Worm (Caenorhabditis elegans) whole organism, midembryonic: Measurements from ENCODE around the gene mltn-7.

Experiments used
- cog-1 ChIP-seq: sonication (generic microtip); optimal IDR thresholded peaks from 2 replicates; lab custom pipeline; 2016; ENCODE audit warnings: missing genetic modification characterization, missing compliant biosample characterization
- flt-1 ChIP-seq: fragments of 200-800 bp; sonication (Bioruptor generic); IDR thresholded peaks from 2 replicates; pipeline ENCODE4 v1.3.6; 2022; ENCODE audit warnings: missing genetic modification characterization, missing compliant biosample characterization
- klf-2 ChIP-seq: fragments of 200-800 bp; sonication (Bioruptor generic); conservative IDR thresholded peaks from 2 replicates; pipeline ENCODE4 v1.3.6; 2022; ENCODE audit warnings: missing genetic modification reagents, missing genetic modification characterization, missing compliant biosample characterization
- med-1 ChIP-seq: sonication (generic microtip); optimal IDR thresholded peaks from 2 replicates; lab custom pipeline; 2017; ENCODE audit warnings: missing genetic modification characterization, mild to moderate bottlenecking, missing compliant biosample characterization, antibody characterized with exemption, missing genetic modification reagents; ENCODE audit not compliant: insufficient read depth
- ref-1 ChIP-seq: fragments of 200-800 bp; sonication (Bioruptor generic); conservative IDR thresholded peaks from 2 replicates; pipeline ENCODE4 v1.3.6; 2022; ENCODE audit warnings: missing genetic modification reagents, missing genetic modification characterization, missing compliant biosample characterization
- tab-1 ChIP-seq: fragments of 200-800 bp; sonication (Bioruptor generic); IDR thresholded peaks from 2 replicates; pipeline ENCODE4 v1.3.6; 2022; ENCODE audit warnings: missing genetic modification characterization, missing compliant biosample characterization
- ztf-23 ChIP-seq: fragments of 200-800 bp; sonication (Bioruptor generic); IDR thresholded peaks from 2 replicates; pipeline ENCODE4 v1.3.6; 2022; ENCODE audit warnings: missing genetic modification reagents, missing genetic modification characterization, missing compliant biosample characterization
- ztf-29 ChIP-seq: fragments of 200-800 bp; sonication (Bioruptor generic); IDR thresholded peaks from 2 replicates; pipeline ENCODE4 v1.3.6; 2022; ENCODE audit warnings: missing genetic modification reagents, missing genetic modification characterization, missing compliant biosample characterization

DNA sequence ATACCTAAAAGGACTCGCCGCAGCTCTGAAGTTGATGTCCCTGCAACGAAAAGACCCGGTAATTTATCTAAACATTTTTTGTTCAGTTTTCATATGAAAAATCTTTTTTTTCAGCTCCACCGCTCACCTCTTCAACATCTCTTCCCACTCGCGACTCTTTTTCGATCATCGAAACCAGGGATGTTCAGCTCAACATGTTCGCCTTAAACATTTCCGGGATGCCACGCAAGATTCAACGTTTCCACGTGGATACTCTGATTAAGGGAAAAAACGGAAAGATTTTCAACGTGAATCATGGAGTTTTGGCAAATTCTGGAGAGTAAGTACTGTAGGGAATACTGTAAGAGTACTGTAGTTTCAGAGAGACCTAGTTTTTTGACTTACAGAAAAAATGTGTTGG, 26.6 kb upstream of the mltn-7 start:
- TF ChIP-seq med-1 (GFP tag; lab: Kevin White, UChicago) (no peak), tab-1 (GFP tag; lab: Robert Waterston, UW) (no peak), ztf-23 (no peak), ref-1 (GFP tag; lab: Robert Waterston, UW) (no peak), cog-1 (tag; lab: Kevin White, UChicago) (no peak), flt-1 (GFP tag; lab: Robert Waterston, UW) (no peak), ztf-29 (no peak), klf-2 (GFP tag; lab: Robert Waterston, UW) (no peak)
